Worm (Caenorhabditis elegans): Measurements from ENCODE around the gene hpo-28.
A peak's percentile ranks its signal among the peaks of the same experiment; 100 is the strongest.

hpo-28 gene

ce11 chrIII:5718385-5718784 is 9.3 kb upstream of the hpo-28 start:
- TF ChIP-seq elt-3 (tag; optimal IDR thresholded peaks at IDR 0.05): no peak
- TF ChIP-seq jun-1 (tag; optimal IDR thresholded peaks at IDR 0.05): no peak
- no peak for TF ChIP-seq nhr-25 (tag; optimal IDR thresholded peaks at IDR 0.05)
- no peak for TF ChIP-seq lin-39 (tag; optimal IDR thresholded peaks at IDR 0.05)
- no peak for TF ChIP-seq elt-1 (tag; optimal IDR thresholded peaks at IDR 0.05)
- no peak for TF ChIP-seq mml-1 (tag; optimal IDR thresholded peaks at IDR 0.05)
- TF ChIP-seq pha-4 (tag; optimal IDR thresholded peaks at IDR 0.05): no peak
- TF ChIP-seq aly-2 (tag; optimal IDR thresholded peaks at IDR 0.05): no peak
- TF ChIP-seq egl-27 (tag; optimal IDR thresholded peaks at IDR 0.05): no peak
- TF ChIP-seq nfya-1 (tag; optimal IDR thresholded peaks at IDR 0.05; ENCODE audit: insufficient read depth): no peak
- no peak for TF ChIP-seq pqm-1 (tag; optimal IDR thresholded peaks at IDR 0.05)
- no peak for TF ChIP-seq nhr-77 (tag; optimal IDR thresholded peaks at IDR 0.05)
- no peak for TF ChIP-seq unc-62 (GFP tag; optimal IDR thresholded peaks at IDR 0.05)
- no peak for TF ChIP-seq R02D3.7 (tag; optimal IDR thresholded peaks at IDR 0.05)
- TF ChIP-seq ama-1 (optimal IDR thresholded peaks at IDR 0.05): no peak
- TF ChIP-seq nhr-67 (tag; optimal IDR thresholded peaks at IDR 0.05): no peak
- no peak for TF ChIP-seq nhr-43 (tag; optimal IDR thresholded peaks at IDR 0.05; ENCODE audit: poor library complexity, severe bottlenecking)
- no peak for TF ChIP-seq nhr-23 (tag; optimal IDR thresholded peaks at IDR 0.05)

- TF ChIP-seq nhr-25 (tag; optimal IDR thresholded peaks at IDR 0.05) (no peak), ama-1 (optimal IDR thresholded peaks at IDR 0.05) (peak; percentile 77), elt-2 (tag; optimal IDR thresholded peaks at IDR 0.05) (peak; percentile 3), fos-1 (tag; optimal IDR thresholded peaks at IDR 0.05) (no peak), lsy-12 (tag; optimal IDR thresholded peaks at IDR 0.05) (peak; percentile 18)
Measured at ce11 chrIII:5717173-5717748, 8.1 kb upstream of the hpo-28 start.

DNA sequence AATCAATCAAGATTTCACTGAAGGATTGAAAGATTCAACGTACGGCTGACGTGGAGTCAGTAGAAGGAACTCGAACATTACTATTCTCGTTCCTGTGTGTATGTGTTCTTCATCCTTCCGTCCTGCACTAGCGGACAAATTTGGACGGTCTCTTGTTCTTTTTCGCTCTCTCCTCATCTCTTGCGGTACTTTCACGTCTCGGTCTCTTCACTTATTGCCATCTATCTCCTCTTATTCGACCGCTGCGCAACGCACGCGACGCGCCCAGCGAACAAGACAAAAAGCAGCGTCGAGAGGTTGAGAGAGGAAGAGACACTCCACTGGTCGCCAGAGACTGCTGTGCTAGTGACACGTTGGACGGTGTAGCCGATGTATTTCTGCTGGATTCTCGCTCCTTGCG is 6.3 kb upstream of the hpo-28 start:
- TF ChIP-seq nfya-1 (tag; optimal IDR thresholded peaks at IDR 0.05; ENCODE audit: insufficient read depth): peak; percentile 90
- no peak for TF ChIP-seq tbx-2 (tag; optimal IDR thresholded peaks at IDR 0.05)
- peak; percentile 78 for TF ChIP-seq pha-4 (tag; optimal IDR thresholded peaks at IDR 0.05)
- TF ChIP-seq ceh-82 (tag; optimal IDR thresholded peaks at IDR 0.05): no peak
- TF ChIP-seq aly-2 (tag; optimal IDR thresholded peaks at IDR 0.05): no peak
- TF ChIP-seq mml-1 (tag; optimal IDR thresholded peaks at IDR 0.05): no peak
- TF ChIP-seq elt-1 (tag; optimal IDR thresholded peaks at IDR 0.05): no peak
- no peak for TF ChIP-seq nhr-12 (tag; optimal IDR thresholded peaks at IDR 0.05)
- no peak for TF ChIP-seq nhr-77 (tag; optimal IDR thresholded peaks at IDR 0.05)
- TF ChIP-seq ceh-9 (tag; optimal IDR thresholded peaks at IDR 0.05): no peak
- peak; percentile 78 for TF ChIP-seq jun-1 (tag; optimal IDR thresholded peaks at IDR 0.05)
- TF ChIP-seq sea-2 (GFP tag; optimal IDR thresholded peaks at IDR 0.05): no peak
- no peak for TF ChIP-seq nhr-237 (tag; optimal IDR thresholded peaks at IDR 0.05)
- no peak for TF ChIP-seq eor-1 (tag; optimal IDR thresholded peaks at IDR 0.05)
- TF ChIP-seq nhr-76 (tag; optimal IDR thresholded peaks at IDR 0.05): no peak
- no peak for TF ChIP-seq fkh-10 (GFP tag; optimal IDR thresholded peaks at IDR 0.05)
- peak; percentile 89 for TF ChIP-seq snpc-4 (tag; optimal IDR thresholded peaks at IDR 0.05)
- peak; percentile 88 for TF ChIP-seq hmg-11 (tag; optimal IDR thresholded peaks at IDR 0.05)
- no peak for TF ChIP-seq nhr-43 (tag; optimal IDR thresholded peaks at IDR 0.05; ENCODE audit: poor library complexity, severe bottlenecking)
- peak; percentile 88 for TF ChIP-seq lin-39 (tag; optimal IDR thresholded peaks at IDR 0.05)
- TF ChIP-seq R02D3.7 (tag; optimal IDR thresholded peaks at IDR 0.05): peak; percentile 29
- TF ChIP-seq unc-62 (GFP tag; optimal IDR thresholded peaks at IDR 0.05): peak; percentile 34
- peak; percentile 65 for TF ChIP-seq ceh-28 (tag; optimal IDR thresholded peaks at IDR 0.05)
- TF ChIP-seq unc-39 (tag; optimal IDR thresholded peaks at IDR 0.05): no peak
- peak in 1 of 3 experiments; percentile 26 for TF ChIP-seq elt-3 (tag; optimal IDR thresholded peaks at IDR 0.05)
- TF ChIP-seq nhr-23 (tag; optimal IDR thresholded peaks at IDR 0.05): peak; percentile 63
- no peak for TF ChIP-seq ZK546.5 (tag; optimal IDR thresholded peaks at IDR 0.05)
- TF ChIP-seq fos-1 (tag; optimal IDR thresholded peaks at IDR 0.05): no peak
- TF ChIP-seq daf-12 (tag; optimal IDR thresholded peaks at IDR 0.05): no peak
- no peak for TF ChIP-seq nhr-28 (tag; optimal IDR thresholded peaks at IDR 0.05)
- no peak for TF ChIP-seq nhr-11 (tag; optimal IDR thresholded peaks at IDR 0.05)
- TF ChIP-seq nhr-25 (tag; optimal IDR thresholded peaks at IDR 0.05): peak; percentile 75
- peak; percentile 24 for TF ChIP-seq skn-1 (tag; optimal IDR thresholded peaks at IDR 0.05)
- TF ChIP-seq ama-1 (optimal IDR thresholded peaks at IDR 0.05): peak; percentile 82
- no peak for TF ChIP-seq ceh-16 (tag; optimal IDR thresholded peaks at IDR 0.05)
- peak; percentile 32 for TF ChIP-seq mdl-1 (tag; optimal IDR thresholded peaks at IDR 0.05)
- TF ChIP-seq elt-2 (tag; optimal IDR thresholded peaks at IDR 0.05): peak; percentile 63
- no peak for TF ChIP-seq pqm-1 (tag; optimal IDR thresholded peaks at IDR 0.05)
- TF ChIP-seq lin-15B (tag; optimal IDR thresholded peaks at IDR 0.05): peak; percentile 70
- no peak for TF ChIP-seq ztf-11 (tag; optimal IDR thresholded peaks at IDR 0.05)
